Worm (Caenorhabditis elegans) whole organism, midembryonic: ENCODE measurements around the gene misc-1.

Experiments used
- T22C8.4 ChIP-seq: fragments of 200-800 bp; sonication (Bioruptor generic); IDR thresholded peaks from 2 replicates; pipeline ENCODE4 v1.3.6; 2022; ENCODE audit warnings: missing genetic modification characterization, missing compliant biosample characterization
- cog-1 ChIP-seq: sonication (generic microtip); optimal IDR thresholded peaks from 2 replicates; lab custom pipeline; 2016; ENCODE audit warnings: missing genetic modification characterization, missing compliant biosample characterization
- flt-1 ChIP-seq: fragments of 200-800 bp; sonication (Bioruptor generic); IDR thresholded peaks from 2 replicates; pipeline ENCODE4 v1.3.6; 2022; ENCODE audit warnings: missing genetic modification characterization, missing compliant biosample characterization
- klf-2 ChIP-seq: fragments of 200-800 bp; sonication (Bioruptor generic); conservative IDR thresholded peaks from 2 replicates; pipeline ENCODE4 v1.3.6; 2022; ENCODE audit warnings: missing genetic modification reagents, missing genetic modification characterization, missing compliant biosample characterization
- med-1 ChIP-seq: sonication (generic microtip); optimal IDR thresholded peaks from 2 replicates; lab custom pipeline; 2017; ENCODE audit warnings: missing genetic modification characterization, mild to moderate bottlenecking, missing compliant biosample characterization, antibody characterized with exemption, missing genetic modification reagents; ENCODE audit not compliant: insufficient read depth
- ref-1 ChIP-seq: fragments of 200-800 bp; sonication (Bioruptor generic); conservative IDR thresholded peaks from 2 replicates; pipeline ENCODE4 v1.3.6; 2022; ENCODE audit warnings: missing genetic modification reagents, missing genetic modification characterization, missing compliant biosample characterization
- tab-1 ChIP-seq: fragments of 200-800 bp; sonication (Bioruptor generic); IDR thresholded peaks from 2 replicates; pipeline ENCODE4 v1.3.6; 2022; ENCODE audit warnings: missing genetic modification characterization, missing compliant biosample characterization
- ztf-23 ChIP-seq: fragments of 200-800 bp; sonication (Bioruptor generic); IDR thresholded peaks from 2 replicates; pipeline ENCODE4 v1.3.6; 2022; ENCODE audit warnings: missing genetic modification reagents, missing genetic modification characterization, missing compliant biosample characterization
- ztf-29 ChIP-seq: fragments of 200-800 bp; sonication (Bioruptor generic); IDR thresholded peaks from 2 replicates; pipeline ENCODE4 v1.3.6; 2022; ENCODE audit warnings: missing genetic modification reagents, missing genetic modification characterization, missing compliant biosample characterization

misc-1 gene

ce11 chrII:286551-286724 lies at the start of gene misc-1:
Gene misc-1, plus strand, starts transcription at chrII:286625.
- TF ChIP-seq cog-1 (tag; lab: Kevin White, UChicago) = no peak
- TF ChIP-seq ref-1 (GFP tag; lab: Robert Waterston, UW) = no peak
- TF ChIP-seq T22C8.4 (GFP tag; lab: Robert Waterston, UW) = 0 out of 2 replicates have a peak, but pooled peaks have one; percentile 20
- TF ChIP-seq flt-1 (GFP tag; lab: Robert Waterston, UW) = no peak

- TF ChIP-seq tab-1 (GFP tag; lab: Robert Waterston, UW) (no peak), med-1 (no peak), ztf-29 (GFP tag; lab: Robert Waterston, UW) (no peak), T22C8.4 (GFP tag; lab: Robert Waterston, UW) (no peak), flt-1 (GFP tag; lab: Robert Waterston, UW) (no peak), ref-1 (GFP tag; lab: Robert Waterston, UW) (no peak), ztf-23 (no peak), cog-1 (tag; lab: Kevin White, UChicago) (no peak), klf-2 (GFP tag; lab: Robert Waterston, UW) (no peak)
These were observed 48.7 kb upstream of the misc-1 start, which contains the start of gene laat-1 for ce11 chrII:237721-238120. Gene laat-1, minus strand, starts transcription at chrII:237821.

ce11 chrII:240043-240442 lies 46.4 kb upstream of the misc-1 start:
- TF ChIP-seq klf-2 (GFP tag; lab: Robert Waterston, UW) = no peak
- TF ChIP-seq ref-1 (GFP tag; lab: Robert Waterston, UW) = no peak
- no peak for TF ChIP-seq flt-1 (GFP tag; lab: Robert Waterston, UW)
- TF ChIP-seq T22C8.4 (GFP tag; lab: Robert Waterston, UW) = no peak
- TF ChIP-seq med-1 = no peak
- TF ChIP-seq ztf-29 (GFP tag; lab: Robert Waterston, UW) = no peak
- TF ChIP-seq ztf-23 = no peak
- TF ChIP-seq cog-1 (tag; lab: Kevin White, UChicago) = no peak
- TF ChIP-seq tab-1 (GFP tag; lab: Robert Waterston, UW) = no peak

- no peak for TF ChIP-seq cog-1 (tag; lab: Kevin White, UChicago)
- TF ChIP-seq T22C8.4 (GFP tag; lab: Robert Waterston, UW) = no peak
- no peak for TF ChIP-seq ref-1 (GFP tag; lab: Robert Waterston, UW)
- no peak for TF ChIP-seq klf-2 (GFP tag; lab: Robert Waterston, UW)
- no peak for TF ChIP-seq flt-1 (GFP tag; lab: Robert Waterston, UW)
- no peak for TF ChIP-seq med-1
- no peak for TF ChIP-seq tab-1 (GFP tag; lab: Robert Waterston, UW)
- no peak for TF ChIP-seq ztf-29 (GFP tag; lab: Robert Waterston, UW)
- TF ChIP-seq ztf-23 = no peak
These were observed 38.7 kb upstream of the misc-1 start for ce11 chrII:247736-248135.

- TF ChIP-seq klf-2 (GFP tag; lab: Robert Waterston, UW) (peak; percentile 58), tab-1 (GFP tag; lab: Robert Waterston, UW) (peak; percentile 82), flt-1 (GFP tag; lab: Robert Waterston, UW) (peak; percentile 89), ztf-29 (GFP tag; lab: Robert Waterston, UW) (peak; percentile 84), ztf-23 (peak; percentile 87), cog-1 (tag; lab: Kevin White, UChicago) (peak; percentile 88), ref-1 (GFP tag; lab: Robert Waterston, UW) (peak; percentile 55; the same call in 1 of the 2 replicates), T22C8.4 (GFP tag; lab: Robert Waterston, UW) (peak; percentile 93), med-1 (peak; percentile 83)
These were observed 31.3 kb upstream of the misc-1 start for ce11 chrII:255124-255523.

ce11 chrII:257519-257918 lies 28.9 kb upstream of the misc-1 start, which contains the start of gene cat-2:
Gene cat-2, plus strand, starts transcription at chrII:257819.
- no peak for TF ChIP-seq ref-1 (GFP tag; lab: Robert Waterston, UW)
- no peak for TF ChIP-seq tab-1 (GFP tag; lab: Robert Waterston, UW)
- no peak for TF ChIP-seq klf-2 (GFP tag; lab: Robert Waterston, UW)
- TF ChIP-seq cog-1 (tag; lab: Kevin White, UChicago) = no peak
- no peak for TF ChIP-seq med-1
- TF ChIP-seq ztf-29 (GFP tag; lab: Robert Waterston, UW) = no peak
- TF ChIP-seq T22C8.4 (GFP tag; lab: Robert Waterston, UW) = no peak
- TF ChIP-seq flt-1 (GFP tag; lab: Robert Waterston, UW) = no peak
- TF ChIP-seq ztf-23 = no peak

- TF ChIP-seq klf-2 (GFP tag; lab: Robert Waterston, UW) = no peak
- TF ChIP-seq med-1 = no peak
- no peak for TF ChIP-seq cog-1 (tag; lab: Kevin White, UChicago)
- no peak for TF ChIP-seq T22C8.4 (GFP tag; lab: Robert Waterston, UW)
- TF ChIP-seq ref-1 (GFP tag; lab: Robert Waterston, UW) = no peak
These were observed 22.9 kb upstream of the misc-1 start, which contains the start of gene scc-2 for ce11 chrII:263563-263962. Gene scc-2, minus strand, starts transcription at chrII:263663.

- TF ChIP-seq ztf-23 = no peak
These were observed 22.4 kb upstream of the misc-1 start, which contains the start of gene B0432.14 for ce11 chrII:264053-264452. Gene B0432.14, plus strand, starts transcription at chrII:264353.

ce11 chrII:273872-274271 lies 12.6 kb upstream of the misc-1 start, which contains the start of gene B0432.7:
Gene B0432.7, minus strand, starts transcription at chrII:273972.
- TF ChIP-seq ztf-29 (GFP tag; lab: Robert Waterston, UW) = no peak
- TF ChIP-seq cog-1 (tag; lab: Kevin White, UChicago) = no peak
- TF ChIP-seq klf-2 (GFP tag; lab: Robert Waterston, UW) = no peak
- no peak for TF ChIP-seq med-1
- TF ChIP-seq ref-1 (GFP tag; lab: Robert Waterston, UW) = no peak
- no peak for TF ChIP-seq tab-1 (GFP tag; lab: Robert Waterston, UW)
- no peak for TF ChIP-seq ztf-23
- TF ChIP-seq flt-1 (GFP tag; lab: Robert Waterston, UW) = no peak
- no peak for TF ChIP-seq T22C8.4 (GFP tag; lab: Robert Waterston, UW)

- TF ChIP-seq ztf-23 (no peak), tab-1 (GFP tag; lab: Robert Waterston, UW) (no peak), med-1 (no peak), ztf-29 (GFP tag; lab: Robert Waterston, UW) (no peak), ref-1 (GFP tag; lab: Robert Waterston, UW) (no peak), T22C8.4 (GFP tag; lab: Robert Waterston, UW) (no peak), cog-1 (tag; lab: Kevin White, UChicago) (no peak), klf-2 (GFP tag; lab: Robert Waterston, UW) (no peak), flt-1 (GFP tag; lab: Robert Waterston, UW) (no peak)
These were observed 7.8 kb upstream of the misc-1 start, which contains the start of gene B0432.8 for ce11 chrII:278636-279035. Gene B0432.8, minus strand, starts transcription at chrII:278736.
